Worm (Caenorhabditis elegans): Measurements from ENCODE around the gene pgp-1.

The pgp-1 gene

ce11 chrIV:12596960-12597359 lies 2.0 kb downstream of the pgp-1 start:
- TF ChIP-seq unc-62 (GFP tag; optimal IDR thresholded peaks at IDR 0.05) = no peak

DNA sequence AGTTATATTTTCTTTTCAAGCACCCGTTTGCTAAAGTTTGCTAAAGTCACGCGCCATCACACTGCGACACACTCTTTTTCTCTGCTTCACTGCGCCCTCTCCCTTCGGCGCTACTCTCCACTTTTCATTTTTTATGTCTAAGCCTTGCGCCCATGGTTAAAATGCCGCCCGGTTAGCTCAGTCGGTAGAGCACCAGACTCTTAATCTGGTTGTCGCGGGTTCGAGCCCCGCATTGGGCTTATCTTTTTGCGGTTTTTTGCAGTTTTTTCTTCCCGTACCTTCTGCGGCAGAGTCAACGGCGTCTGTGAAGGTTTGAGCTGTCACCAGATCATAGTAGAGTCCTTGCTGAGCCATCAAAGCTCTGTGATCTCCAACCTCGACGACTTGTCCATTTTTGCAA lies 4.4 kb downstream of the pgp-1 start:
- no peak for TF ChIP-seq unc-62 (GFP tag; optimal IDR thresholded peaks at IDR 0.05)

- no peak for TF ChIP-seq unc-62 (GFP tag; optimal IDR thresholded peaks at IDR 0.05)
These were observed 8.6 kb downstream of the pgp-1 start, which contains the start of gene cul-6 for ce11 chrIV:12590373-12590772. TSS of gene cul-6 (minus strand) at chrIV:12590451.

- no peak for TF ChIP-seq unc-62 (GFP tag; optimal IDR thresholded peaks at IDR 0.05)
These were observed 13.0 kb downstream of the pgp-1 start, which contains the start of gene K08E7.8 for ce11 chrIV:12585966-12586365. TSS of gene K08E7.8 (minus strand) at chrIV:12586066.

ce11 chrIV:12584146-12584545 lies 14.8 kb downstream of the pgp-1 start:
- TF ChIP-seq unc-62 (GFP tag; optimal IDR thresholded peaks at IDR 0.05) = no peak

DNA sequence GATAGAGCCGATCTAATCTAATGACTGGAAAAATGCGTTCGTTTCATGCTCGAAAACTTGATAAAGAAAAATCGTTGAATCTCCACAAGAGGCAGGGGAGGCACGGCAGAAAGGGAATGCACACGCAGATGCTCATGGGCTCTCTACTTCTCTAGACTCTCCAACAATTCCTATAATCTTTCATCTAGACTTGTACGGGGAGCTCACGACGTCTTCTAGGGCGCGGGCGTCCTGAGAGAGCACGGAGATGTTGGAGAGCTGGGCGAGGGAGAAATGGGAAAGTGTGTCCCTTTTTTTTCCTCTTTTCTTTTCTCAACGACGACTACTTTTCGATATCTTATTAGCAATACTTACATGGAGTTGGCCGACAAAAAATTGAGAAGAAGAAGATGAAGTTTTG lies 15.8 kb downstream of the pgp-1 start:
- TF ChIP-seq unc-62 (GFP tag; optimal IDR thresholded peaks at IDR 0.05) = no peak

DNA sequence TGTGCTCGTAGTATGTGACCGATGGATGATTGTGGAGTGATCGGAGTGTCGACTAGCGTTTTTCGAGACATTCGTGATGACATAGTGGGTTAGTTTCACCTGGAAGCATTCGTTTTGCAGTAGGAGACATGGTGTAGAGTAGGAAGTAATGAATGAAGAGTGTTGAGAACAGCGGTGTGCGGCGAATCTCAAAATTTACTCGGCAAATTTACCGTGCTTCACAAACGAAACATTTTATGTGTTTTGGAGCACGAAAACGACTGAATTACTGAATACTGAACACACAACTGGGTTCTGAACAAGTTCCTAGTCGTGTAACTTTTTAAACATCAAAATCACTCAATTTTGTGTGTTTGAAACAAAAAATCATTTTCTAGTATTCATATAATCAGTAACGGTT lies 17.9 kb downstream of the pgp-1 start, which contains the start of gene K08E7.6:
TSS of gene K08E7.6 (minus strand) at position 101 of the 400 bp plus-strand sequence.
- TF ChIP-seq unc-62 (GFP tag; optimal IDR thresholded peaks at IDR 0.05) = no peak

ce11 chrIV:12574265-12574664 lies 24.7 kb downstream of the pgp-1 start:
- TF ChIP-seq unc-62 (GFP tag; optimal IDR thresholded peaks at IDR 0.05) = no peak

DNA sequence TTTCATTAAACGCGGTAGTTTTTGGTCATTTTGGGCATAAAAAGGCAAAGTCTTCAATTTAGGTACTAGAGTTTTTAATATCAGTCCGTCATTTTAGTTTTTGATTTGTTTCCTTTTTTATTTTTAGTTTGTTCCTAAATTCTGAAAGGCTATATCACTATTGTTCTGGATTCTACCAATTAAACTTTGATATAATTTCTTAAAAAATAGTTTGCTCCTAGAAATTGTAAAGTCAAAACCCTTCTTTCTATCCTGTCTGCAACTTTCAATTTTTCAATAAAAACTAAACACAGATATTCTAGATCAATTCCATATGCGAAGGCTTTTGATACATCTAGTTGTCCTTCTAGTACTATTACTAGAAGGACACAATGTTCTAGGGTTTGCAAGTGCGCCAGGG lies 25.9 kb downstream of the pgp-1 start, which contains the start of gene K08E7.5:
TSS of gene K08E7.5 (plus strand) at position 301 of the 400 bp plus-strand sequence.
- no peak for TF ChIP-seq unc-62 (GFP tag; optimal IDR thresholded peaks at IDR 0.05)

DNA sequence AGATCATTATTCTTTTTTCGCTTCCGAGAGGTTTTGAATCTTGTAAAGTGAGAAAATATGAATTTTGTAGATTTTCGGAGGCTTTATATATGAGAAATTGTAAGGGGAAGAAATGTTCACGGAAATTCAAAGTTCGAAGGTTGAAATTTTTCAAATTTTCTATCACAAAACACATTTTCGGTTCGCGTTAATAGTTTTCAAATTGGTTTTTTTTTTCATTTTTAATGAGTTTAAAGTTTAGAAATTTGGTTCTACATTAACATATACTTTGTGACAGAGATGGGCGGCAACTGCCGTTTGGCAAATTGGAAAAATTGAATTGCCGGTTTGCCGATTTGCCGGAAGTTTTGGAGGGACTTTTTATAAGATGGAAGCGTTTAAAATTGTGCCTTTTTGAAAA lies 27.9 kb downstream of the pgp-1 start, which contains the start of gene K08E7.4:
TSS of gene K08E7.4 (minus strand) at position 101 of the 400 bp plus-strand sequence.
- no peak for TF ChIP-seq unc-62 (GFP tag; optimal IDR thresholded peaks at IDR 0.05)

- no peak for TF ChIP-seq unc-62 (GFP tag; optimal IDR thresholded peaks at IDR 0.05)
These were observed 28.4 kb downstream of the pgp-1 start for ce11 chrIV:12570546-12570945.

DNA sequence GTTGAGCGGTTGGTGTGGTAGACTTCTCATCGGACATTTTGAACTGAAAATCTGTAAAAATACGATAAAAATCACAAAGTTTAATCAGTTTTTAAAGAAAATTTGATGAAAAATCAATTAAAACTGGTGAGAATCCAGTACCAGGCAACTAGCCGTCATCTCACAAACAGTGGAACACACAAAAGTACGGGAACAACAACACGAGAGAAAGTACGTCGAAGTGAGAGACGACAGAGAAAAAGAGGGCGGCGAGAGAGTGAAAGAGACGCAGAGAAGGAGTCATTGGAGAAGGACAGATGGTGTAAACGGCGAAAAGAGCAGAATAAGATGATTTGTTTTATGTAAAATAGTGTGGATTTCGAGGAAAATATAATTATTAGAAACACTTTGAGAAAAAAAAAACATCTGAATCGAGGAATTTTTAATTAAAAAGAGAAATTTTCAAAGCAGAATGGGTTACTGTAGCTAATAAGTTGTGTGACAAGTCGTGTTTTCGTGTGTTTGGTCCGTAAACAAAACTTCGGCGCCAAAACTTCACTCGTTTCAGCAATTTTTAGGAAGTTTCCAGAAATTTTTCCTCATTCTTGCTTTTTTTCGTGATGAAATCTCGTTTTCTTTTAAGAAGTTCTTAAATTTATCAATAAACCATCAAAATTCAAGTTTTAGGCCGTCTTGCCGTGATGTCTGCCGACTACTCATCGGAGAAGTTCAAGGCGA lies 31.6 kb downstream of the pgp-1 start, which contains the start of the genes hsb-1 and let-99:
TSS of gene hsb-1 (minus strand) at position 51 of the 717 bp plus-strand sequence.
TSS of gene let-99 (plus strand) at position 667 of the 717 bp plus-strand sequence.
- TF ChIP-seq unc-62 (GFP tag; optimal IDR thresholded peaks at IDR 0.05) = no peak

DNA sequence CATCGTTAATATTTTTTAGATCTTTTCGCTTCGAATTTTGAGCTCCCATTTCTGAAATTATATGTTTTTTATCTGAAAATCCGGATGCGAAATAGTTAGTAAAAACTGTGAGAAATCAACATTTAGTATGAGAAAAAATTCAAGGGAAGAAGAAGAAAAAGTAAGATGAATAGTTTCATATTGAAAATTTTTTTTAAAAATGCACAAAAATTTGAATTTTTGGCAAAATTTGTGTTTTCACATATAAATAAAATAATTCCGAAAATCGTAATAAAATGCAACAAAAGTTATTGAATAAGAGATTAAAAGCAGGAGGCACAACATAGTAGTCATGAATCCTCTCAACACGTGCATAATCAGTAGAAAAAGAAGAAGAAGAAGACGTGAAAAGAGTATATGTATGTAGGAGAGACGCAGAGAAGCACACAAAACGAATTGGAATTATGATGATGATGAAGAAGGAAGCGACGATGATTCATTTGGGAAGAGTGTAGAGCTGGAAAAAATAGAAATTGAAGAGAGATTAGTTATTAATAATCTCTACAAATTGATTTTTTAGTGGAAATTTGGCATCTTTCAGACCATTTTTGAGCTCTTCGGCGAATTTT lies 32.9 kb downstream of the pgp-1 start, which contains the start of gene eak-7:
TSS of gene eak-7 (minus strand) at position 51 of the 608 bp plus-strand sequence.
- TF ChIP-seq unc-62 (GFP tag; optimal IDR thresholded peaks at IDR 0.05) = no peak

DNA sequence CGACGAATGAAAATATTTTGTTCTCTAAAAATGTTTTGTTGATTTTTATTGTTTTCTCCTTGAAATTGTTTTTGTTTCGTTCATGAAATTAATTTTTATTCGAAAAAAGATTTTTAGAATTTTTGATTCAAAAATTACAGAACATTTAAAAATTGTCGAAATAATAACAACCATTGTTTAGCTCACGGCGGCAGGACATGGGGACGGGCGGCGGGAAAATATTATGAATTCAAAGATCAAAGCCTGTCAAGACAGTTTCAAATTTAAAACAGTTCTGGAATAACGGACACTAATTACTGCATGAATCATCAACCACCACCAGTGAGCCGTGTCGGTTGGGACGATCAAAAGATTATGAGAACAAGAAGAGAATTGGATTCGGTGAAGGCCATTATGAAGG lies 38.4 kb downstream of the pgp-1 start, which contains the start of gene snb-7:
TSS of gene snb-7 (plus strand) at position 301 of the 400 bp plus-strand sequence.
- TF ChIP-seq unc-62 (GFP tag; optimal IDR thresholded peaks at IDR 0.05) = no peak

- TF ChIP-seq unc-62 (GFP tag; optimal IDR thresholded peaks at IDR 0.05) = no peak
These were observed 40.0 kb downstream of the pgp-1 start, which contains the start of the genes ZK795.2 and ZK795.3 for ce11 chrIV:12558925-12559450. TSS of gene ZK795.2 (minus strand) at chrIV:12558975. TSS of gene ZK795.3 (plus strand) at chrIV:12559365.

ce11 chrIV:12551944-12552343 lies 47.0 kb downstream of the pgp-1 start:
- TF ChIP-seq unc-62 (GFP tag; optimal IDR thresholded peaks at IDR 0.05) = no peak

All from whole organism, dauer.